Worm (Caenorhabditis elegans) whole organism, young adult: ENCODE data around the gene ech-3.

ENCODE experiments used
- B0035.1 ChIP-seq: sonication (generic microtip); optimal IDR thresholded peaks from 2 replicates; lab custom pipeline; 2016; ENCODE audit warnings: missing genetic modification characterization, mild to moderate bottlenecking, missing compliant biosample characterization, missing genotype, missing genetic modification reagents
- B0336.3 ChIP-seq: fragments of 200-800 bp; sonication (Bioruptor generic); IDR thresholded peaks from 2 replicates; pipeline ENCODE4 v1.3.6; 2022; ENCODE audit warnings: missing genetic modification characterization, missing compliant biosample characterization
- C17E4.6 ChIP-seq: fragments of 200-800 bp; sonication (Bioruptor generic); IDR thresholded peaks from 2 replicates; pipeline ENCODE4 v1.3.6; 2022; ENCODE audit warnings: missing genetic modification reagents, missing genetic modification characterization, missing compliant biosample characterization
- F10E7.11 ChIP-seq: sonication (generic microtip); optimal IDR thresholded peaks from 2 replicates; lab custom pipeline; 2017; ENCODE audit warnings: mild to moderate bottlenecking, missing genetic modification characterization, moderate library complexity, missing compliant biosample characterization
- F23B12.7 ChIP-seq: sonication (generic microtip); optimal IDR thresholded peaks from 2 replicates; lab custom pipeline; 2017; ENCODE audit warnings: missing genetic modification characterization, mild to moderate bottlenecking, missing compliant biosample characterization, antibody characterized with exemption, moderate library complexity; ENCODE audit not compliant: insufficient read depth
- F52B5.7 ChIP-seq: sonication (generic microtip); optimal IDR thresholded peaks from 2 replicates; lab custom pipeline; 2016; ENCODE audit warnings: mild to moderate bottlenecking, missing genetic modification characterization, missing compliant biosample characterization
- K11D2.4 ChIP-seq: fragments of 200-800 bp; sonication (Bioruptor generic); IDR thresholded peaks from 2 replicates; pipeline ENCODE4 v1.3.6; 2022; ENCODE audit warnings: missing genetic modification reagents, missing genetic modification characterization, missing compliant biosample characterization
- T26A5.8 ChIP-seq: sonication (generic microtip); optimal IDR thresholded peaks from 2 replicates; lab custom pipeline; 2016; ENCODE audit warnings: missing genetic modification characterization, missing compliant biosample characterization
- Y53G8AR.9 ChIP-seq: fragments of 200-800 bp; sonication (Bioruptor generic); conservative IDR thresholded peaks from 2 replicates; pipeline ENCODE4 v1.3.6; 2022; ENCODE audit warnings: missing genetic modification reagents, missing genetic modification characterization, missing compliant biosample characterization
- ama-1 ChIP-seq, 3 experiments: fragments of 150-350 bp in 1 of 3; sonication (generic microtip) in 2 of 3; optimal IDR thresholded peaks; 2 replicates each; lab custom pipeline; 2014 to 2018; ENCODE audit warnings: missing biosample characterization in 2 of 3, missing genetic modification characterization in 2 of 3, missing genetic modification reagents in 2 of 3
- athp-1 ChIP-seq: sonication (generic microtip); optimal IDR thresholded peaks from 2 replicates; lab custom pipeline; 2017; ENCODE audit warnings: mild to moderate bottlenecking, missing genetic modification characterization, missing compliant biosample characterization
- attf-3 ChIP-seq: fragments of 200-800 bp; sonication (Bioruptor generic); conservative IDR thresholded peaks from 2 replicates; pipeline ENCODE4 v1.3.6; 2022; ENCODE audit warnings: missing genetic modification reagents, missing genetic modification characterization, missing compliant biosample characterization
- attf-5 ChIP-seq: fragments of 200-800 bp; sonication (Bioruptor generic); optimal IDR thresholded peaks from 2 replicates; lab custom pipeline; 2018; ENCODE audit warnings: mild to moderate bottlenecking, missing genetic modification characterization, missing compliant biosample characterization
- ccch-3 ChIP-seq: fragments of 200-800 bp; sonication (Bioruptor generic); optimal IDR thresholded peaks from 2 replicates; lab custom pipeline; 2018; ENCODE audit warnings: mild to moderate bottlenecking, missing genetic modification characterization, missing compliant biosample characterization
- cebp-1 ChIP-seq, 2 experiments: fragments of 200-800 bp in 1 of 2; sonication (Bioruptor generic) in 1 of 2; sonication (generic microtip) in 1 of 2; IDR thresholded peaks in 1 of 2; optimal IDR thresholded peaks in 1 of 2; 2 replicates each; pipeline versions ENCODE4 v1.3.6 to Lab custom; 2017 to 2022; ENCODE audit warnings: missing compliant biosample characterization in 2 of 2, missing genetic modification characterization in 2 of 2, mild to moderate bottlenecking in 1 of 2, missing genetic modification reagents in 1 of 2, moderate library complexity in 1 of 2
- ceh-58 ChIP-seq: fragments of 200-800 bp; sonication (Bioruptor generic); IDR thresholded peaks from 2 replicates; pipeline ENCODE4 v1.3.6; 2022; ENCODE audit warnings: missing genetic modification characterization, missing compliant biosample characterization
- ceh-79 ChIP-seq: sonication (generic microtip); optimal IDR thresholded peaks from 2 replicates; lab custom pipeline; 2017; ENCODE audit warnings: mild to moderate bottlenecking, missing genetic modification characterization, missing compliant biosample characterization
- die-1 ChIP-seq: sonication (generic microtip); optimal IDR thresholded peaks from 2 replicates; lab custom pipeline; 2016; ENCODE audit warnings: missing genotype, mild to moderate bottlenecking, missing genetic modification characterization, missing compliant biosample characterization
- egl-18 ChIP-seq: fragments of 200-800 bp; sonication (Bioruptor generic); IDR thresholded peaks from 2 replicates; pipeline ENCODE4 v1.3.6; 2022; ENCODE audit warnings: missing genetic modification reagents, missing genetic modification characterization, missing compliant biosample characterization
- egrh-3 ChIP-seq: fragments of 200-800 bp; sonication (Bioruptor generic); IDR thresholded peaks from 2 replicates; pipeline ENCODE4 v1.3.6; 2022; ENCODE audit warnings: missing genetic modification reagents, missing genetic modification characterization, missing compliant biosample characterization
- ekl-4 ChIP-seq: fragments of 200-800 bp; sonication (Bioruptor generic); IDR thresholded peaks from 2 replicates; pipeline ENCODE4 v1.3.6; 2022; ENCODE audit warnings: missing genetic modification reagents, missing genetic modification characterization, missing compliant biosample characterization
- ets-4 ChIP-seq: fragments of 200-800 bp; sonication (Bioruptor generic); optimal IDR thresholded peaks from 2 replicates; lab custom pipeline; 2018; ENCODE audit warnings: mild to moderate bottlenecking, missing genetic modification characterization, missing compliant biosample characterization
- hlh-12 ChIP-seq: sonication (generic microtip); optimal IDR thresholded peaks from 2 replicates; lab custom pipeline; 2016; ENCODE audit warnings: missing genetic modification characterization, missing compliant biosample characterization
- hmg-1.2 ChIP-seq: fragments of 200-800 bp; sonication (Bioruptor generic); IDR thresholded peaks from 2 replicates; pipeline ENCODE4 v1.3.6; 2022; ENCODE audit warnings: missing genetic modification reagents, missing genetic modification characterization, missing compliant biosample characterization
- lag-1 ChIP-seq: fragments of 200-800 bp; sonication (Bioruptor generic); IDR thresholded peaks from 2 replicates; pipeline ENCODE4 v1.3.6; 2022; ENCODE audit warnings: missing genetic modification reagents, missing genetic modification characterization, missing compliant biosample characterization
- let-607 ChIP-seq, 2 experiments: fragments of 200-800 bp in 1 of 2; sonication (Bioruptor generic) in 1 of 2; sonication (generic microtip) in 1 of 2; optimal IDR thresholded peaks; 2 replicates each; lab custom pipeline; 2016 to 2018; ENCODE audit warnings: mild to moderate bottlenecking in 2 of 2, missing compliant biosample characterization in 2 of 2, missing genetic modification characterization in 2 of 2, moderate library complexity in 2 of 2, missing genotype in 1 of 2
- lsy-27 ChIP-seq: sonication (generic microtip); optimal IDR thresholded peaks from 2 replicates; lab custom pipeline; 2017; ENCODE audit warnings: missing genetic modification characterization, mild to moderate bottlenecking, missing compliant biosample characterization, antibody characterized with exemption, missing genotype, borderline replicate concordance; ENCODE audit not compliant: insufficient read depth
- madf-6 ChIP-seq: fragments of 200-800 bp; sonication (Bioruptor generic); IDR thresholded peaks from 2 replicates; pipeline ENCODE4 v1.3.6; 2022; ENCODE audit warnings: missing genetic modification reagents, missing genetic modification characterization, missing compliant biosample characterization
- madf-8 ChIP-seq: fragments of 200-800 bp; sonication (Bioruptor generic); conservative IDR thresholded peaks from 2 replicates; pipeline ENCODE4 v1.3.6; 2022; ENCODE audit warnings: missing genetic modification reagents, missing genetic modification characterization, missing compliant biosample characterization
- mes-4 ChIP-seq: sonication (generic microtip); optimal IDR thresholded peaks from 2 replicates; lab custom pipeline; 2016; ENCODE audit warnings: missing genotype, missing genetic modification characterization, missing compliant biosample characterization
- mxl-1 ChIP-seq: sonication (generic microtip); optimal IDR thresholded peaks from 2 replicates; lab custom pipeline; 2016; ENCODE audit warnings: missing genetic modification characterization, missing compliant biosample characterization
- nhr-179 ChIP-seq: sonication (generic microtip); optimal IDR thresholded peaks from 2 replicates; lab custom pipeline; 2016; ENCODE audit warnings: mild to moderate bottlenecking, missing genetic modification characterization, missing compliant biosample characterization
- nhr-27 ChIP-seq: fragments of 200-800 bp; sonication (Bioruptor generic); optimal IDR thresholded peaks from 2 replicates; lab custom pipeline; 2018; ENCODE audit warnings: mild to moderate bottlenecking, missing genetic modification characterization, moderate library complexity, missing compliant biosample characterization
- nhr-80 ChIP-seq: sonication (generic microtip); optimal IDR thresholded peaks from 2 replicates; lab custom pipeline; 2016; ENCODE audit warnings: missing genetic modification characterization, missing compliant biosample characterization
- nhr-90 ChIP-seq: sonication (generic microtip); optimal IDR thresholded peaks from 2 replicates; lab custom pipeline; 2016; ENCODE audit warnings: missing genotype, mild to moderate bottlenecking, missing genetic modification characterization, missing compliant biosample characterization
- pha-4 ChIP-seq: fragments of 150-350 bp; sonication (generic microtip); optimal IDR thresholded peaks from 2 replicates; lab custom pipeline; 2014; ENCODE audit warnings: missing biosample characterization, missing genetic modification reagents, missing genetic modification characterization
- rpc-1 ChIP-seq, 2 experiments: fragments of 150-350 bp in 1 of 2; sonication (generic microtip) in 1 of 2; optimal IDR thresholded peaks; 2 replicates each; lab custom pipeline; 2014 to 2018; ENCODE audit warnings: missing biosample characterization in 1 of 2, missing genetic modification characterization in 1 of 2, missing genetic modification reagents in 1 of 2, missing genotype in 1 of 2
- sdz-38 ChIP-seq: sonication (generic microtip); optimal IDR thresholded peaks from 2 replicates; lab custom pipeline; 2016; ENCODE audit warnings: missing genotype, missing genetic modification characterization, missing compliant biosample characterization
- sea-2 ChIP-seq: fragments of 200-800 bp; sonication (Bioruptor generic); IDR thresholded peaks from 2 replicates; pipeline ENCODE4 v1.3.6; 2022; ENCODE audit warnings: missing genetic modification characterization, missing compliant biosample characterization
- snpc-1.1 ChIP-seq: sonication (generic microtip); optimal IDR thresholded peaks from 2 replicates; lab custom pipeline; 2017; ENCODE audit warnings: missing genetic modification characterization, mild to moderate bottlenecking, missing compliant biosample characterization, antibody characterized with exemption, moderate library complexity, missing genotype, missing genetic modification reagents; ENCODE audit not compliant: insufficient read depth
- tlf-1 ChIP-seq: fragments of 200-800 bp; sonication (Bioruptor generic); optimal IDR thresholded peaks from 2 replicates; lab custom pipeline; 2018; ENCODE audit warnings: mild to moderate bottlenecking, missing genetic modification characterization, missing compliant biosample characterization

Gene ech-3

DNA sequence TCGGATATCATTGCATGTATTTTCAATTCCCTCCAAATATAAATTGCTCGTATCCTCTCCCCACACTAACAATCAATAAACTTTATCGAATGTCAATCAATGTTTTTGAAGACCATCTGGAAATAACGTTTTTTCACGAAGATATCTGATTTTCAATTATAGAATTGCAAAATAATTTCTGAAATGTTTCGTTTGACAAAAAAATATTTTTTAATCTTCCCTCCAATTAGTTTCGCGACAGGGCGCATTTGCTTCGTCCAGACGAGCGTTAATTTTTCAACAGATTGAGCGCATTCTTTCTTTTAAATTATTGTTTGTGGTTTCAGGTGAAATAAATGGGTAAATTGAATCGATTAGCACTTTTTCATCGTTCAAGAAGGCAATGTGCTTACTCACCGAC lies 9.1 kb downstream of the ech-3 start, which contains the start of gene vars-1 (continued):
- 0 out of 2 replicates have a peak, but pooled peaks have one; percentile 47 for TF ChIP-seq ekl-4

- TF ChIP-seq cebp-1 (GFP tag; IDR thresholded peaks at IDR 0.05; lab: Robert Waterston, UW): no peak
- TF ChIP-seq cebp-1 (tag; optimal IDR thresholded peaks at IDR 0.05; lab: Kevin White, UChicago): no peak
- TF ChIP-seq madf-8 (GFP tag; lab: Robert Waterston, UW): no peak
- TF ChIP-seq ets-4: no peak
- TF ChIP-seq, all 124 proteins: peak for 0
These were observed 12.8 kb downstream of the ech-3 start, which contains the start of gene algn-12 for ce11 chrV:8034811-8035210. Gene algn-12, plus strand, starts transcription at chrV:8035111.

DNA sequence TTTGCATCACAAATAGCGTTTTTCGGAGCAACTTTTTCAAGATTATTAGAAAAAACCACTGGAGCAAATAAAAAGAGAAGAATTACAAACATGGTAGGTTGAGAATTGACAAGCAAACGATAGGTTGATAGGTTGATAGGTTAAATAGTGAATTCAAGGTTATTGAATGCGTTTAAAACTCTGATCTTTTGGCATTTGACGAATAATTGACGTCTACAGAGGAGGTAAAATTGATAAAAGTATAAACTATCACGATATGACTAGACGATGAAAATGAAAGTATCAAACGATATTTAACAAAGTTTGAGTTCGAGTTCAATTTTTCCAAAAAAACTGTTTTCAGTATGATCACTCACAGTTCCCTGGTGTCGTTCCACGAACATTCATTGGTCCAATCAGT lies 13.9 kb downstream of the ech-3 start, which contains the start of gene ZC513.14:
TSS of gene ZC513.14 (minus strand) at position 101 of the 400 bp plus-strand sequence.
- no peak for TF ChIP-seq tlf-1 (GFP tag; lab: Kevin White, UChicago)
- TF ChIP-seq F52B5.7 (tag; lab: Kevin White, UChicago): no peak
- TF ChIP-seq ccch-3: no peak
- TF ChIP-seq ceh-58 (GFP tag; lab: Robert Waterston, UW): no peak
- TF ChIP-seq, all 124 proteins: peak for 0

- TF ChIP-seq Y53G8AR.9: 0 out of 2 replicates have a peak, but pooled peaks have one; percentile 33
- TF ChIP-seq nhr-27 (tag; lab: Kevin White, UChicago): no peak
- TF ChIP-seq mxl-1 (tag; lab: Kevin White, UChicago): no peak
- TF ChIP-seq B0336.3 (GFP tag; lab: Robert Waterston, UW): no peak
- TF ChIP-seq cebp-1 (GFP tag; IDR thresholded peaks at IDR 0.05; lab: Robert Waterston, UW): no peak
- TF ChIP-seq cebp-1 (tag; optimal IDR thresholded peaks at IDR 0.05; lab: Kevin White, UChicago): no peak
- TF ChIP-seq attf-3 (GFP tag; lab: Robert Waterston, UW): no peak
- TF ChIP-seq athp-1: no peak
- TF ChIP-seq K11D2.4 (GFP tag; lab: Robert Waterston, UW): peak; percentile 68; the same call in 1 of the 2 replicates
- TF ChIP-seq madf-6: no peak; the same call in 1 of the 2 replicates
- no peak for TF ChIP-seq sea-2 (GFP tag; lab: Robert Waterston, UW)
- no peak for TF ChIP-seq egrh-3
- TF ChIP-seq T26A5.8 (tag; lab: Kevin White, UChicago): no peak
- no peak for TF ChIP-seq ceh-58 (GFP tag; lab: Robert Waterston, UW)
- TF ChIP-seq snpc-1.1: no peak
- no peak for TF ChIP-seq nhr-90 (tag; lab: Kevin White, UChicago)
- TF ChIP-seq pha-4: no peak
- TF ChIP-seq ama-1 (optimal IDR thresholded peaks at IDR 0.05; lab: Kevin White, UChicago): peak; percentile 14
- no peak for TF ChIP-seq ama-1 (GFP tag; optimal IDR thresholded peaks at IDR 0.05; lab: Kevin White, UChicago)
- TF ChIP-seq mes-4 (tag; lab: Kevin White, UChicago): no peak
- TF ChIP-seq hmg-1.2: 0 out of 2 replicates have a peak, but pooled peaks have one; percentile 15
- TF ChIP-seq ceh-79 (tag; lab: Kevin White, UChicago): no peak
- no peak for TF ChIP-seq egl-18
- TF ChIP-seq sdz-38 (tag; lab: Kevin White, UChicago): no peak
- no peak for TF ChIP-seq nhr-179 (tag; lab: Kevin White, UChicago)
- no peak for TF ChIP-seq let-607 (tag; optimal IDR thresholded peaks at IDR 0.05; lab: Kevin White, UChicago)
- TF ChIP-seq rpc-1 (optimal IDR thresholded peaks at IDR 0.05; lab: Kevin White, UChicago): no peak
- TF ChIP-seq rpc-1 (tag; optimal IDR thresholded peaks at IDR 0.05; lab: Kevin White, UChicago): no peak
- no peak for TF ChIP-seq F10E7.11 (tag; lab: Kevin White, UChicago)
- TF ChIP-seq B0035.1: peak; percentile 42
- no peak for TF ChIP-seq F23B12.7
- no peak for TF ChIP-seq lsy-27 (tag; lab: Kevin White, UChicago)
- TF ChIP-seq C17E4.6 (GFP tag; lab: Robert Waterston, UW): no peak
- TF ChIP-seq attf-5: no peak
- TF ChIP-seq lag-1 (GFP tag; lab: Robert Waterston, UW): no peak
- TF ChIP-seq die-1 (tag; lab: Kevin White, UChicago): no peak
- TF ChIP-seq hlh-12 (tag; lab: Kevin White, UChicago): no peak
- no peak for TF ChIP-seq nhr-80
These were observed 17.1 kb downstream of the ech-3 start for ce11 chrV:8039085-8039525.
